Fruit fly (Drosophila melanogaster) whole organism, wandering third instar larva: ENCODE data around the gene CG12035.

ENCODE experiments used
- CG9705 ChIP-seq: fragments of 200-800 bp; sonication (Bioruptor generic); optimal IDR thresholded peaks from 2 replicates; lab custom pipeline; 2018; ENCODE audit warnings: missing biosample characterization, mild to moderate bottlenecking, missing genetic modification characterization
- HLH106 ChIP-seq: fragments of 200-800 bp; optimal IDR thresholded peaks from 3 replicates; lab custom pipeline; 2019; ENCODE audit warnings: missing biosample characterization, mild to moderate bottlenecking, missing genetic modification characterization, moderate library complexity
- OdsH ChIP-seq: fragments of 200-800 bp; sonication (Bioruptor generic); optimal IDR thresholded peaks from 2 replicates; lab custom pipeline; 2016; ENCODE audit warnings: missing biosample characterization, mild to moderate bottlenecking, missing genetic modification characterization
- Vsx2 ChIP-seq: fragments of 200-300, 225-300 bp; sonication (Bioruptor generic); optimal IDR thresholded peaks from 2 replicates; lab custom pipeline; 2018; ENCODE audit warnings: missing biosample characterization, missing genetic modification characterization; ENCODE audit not compliant: partially characterized antibody
- br ChIP-seq: fragments of 200-800 bp; sonication (Bioruptor generic); optimal IDR thresholded peaks from 2 replicates; lab custom pipeline; 2016; ENCODE audit warnings: missing biosample characterization, missing genetic modification characterization
- dsf ChIP-seq: sonication (Bioruptor generic); optimal IDR thresholded peaks from 2 replicates; lab custom pipeline; 2016; ENCODE audit warnings: missing biosample characterization, missing genetic modification characterization, borderline replicate concordance
- fru ChIP-seq: fragments of 200-800 bp; sonication (Bioruptor generic); optimal IDR thresholded peaks from 3 replicates; lab custom pipeline; 2016; ENCODE audit warnings: missing biosample characterization, mild to moderate bottlenecking, missing genetic modification characterization
- jim ChIP-seq: fragments of 175-275, 200-325 bp; sonication (Bioruptor generic); optimal IDR thresholded peaks from 2 replicates; lab custom pipeline; 2016; ENCODE audit warnings: missing biosample characterization, mild to moderate bottlenecking, missing genetic modification characterization
- pan ChIP-seq: fragments of >200 bp; optimal IDR thresholded peaks from 2 replicates; lab custom pipeline; 2017
- psq ChIP-seq: fragments of 200-800 bp; sonication (Bioruptor generic); optimal IDR thresholded peaks from 3 replicates; lab custom pipeline; 2017; ENCODE audit warnings: missing biosample characterization, mild to moderate bottlenecking, missing genetic modification characterization, moderate library complexity
- usp ChIP-seq: fragments of >200 bp; optimal IDR thresholded peaks from 2 replicates; lab custom pipeline; 2017; ENCODE audit warnings: missing biosample characterization, missing genetic modification characterization

DNA sequence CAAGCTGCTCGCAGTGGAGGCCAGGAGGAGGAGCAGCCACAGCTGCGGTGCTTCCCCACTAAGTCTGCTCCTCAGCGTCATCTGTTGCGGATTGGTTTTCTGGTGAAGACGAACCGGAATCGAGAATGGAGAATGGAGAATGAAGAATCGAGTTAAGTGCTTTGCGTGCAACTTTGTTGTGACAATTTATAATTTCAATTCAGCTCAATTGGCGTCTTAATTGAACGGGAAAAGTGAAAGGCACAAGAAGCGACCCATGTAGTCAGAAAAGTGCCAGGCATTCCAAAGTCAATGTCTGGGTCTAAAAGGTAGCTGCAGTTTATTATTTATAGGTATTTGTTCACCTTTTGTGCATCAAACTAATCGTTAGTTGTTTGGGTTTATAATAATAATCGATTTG lies 30.1 kb downstream of the CG12035 start:
- TF ChIP-seq jim (GFP tag; lab: Kevin White, UChicago) (no peak), usp (GFP tag; lab: Kevin White, UChicago) (no peak), fru (GFP tag; lab: Kevin White, UChicago) (no peak), Vsx2 (GFP tag; lab: Kevin White, UChicago) (no peak), CG9705 (GFP tag; lab: Kevin White, UChicago) (no peak), psq (GFP tag; lab: Kevin White, UChicago) (no peak), pan (lab: Kevin White, UChicago) (no peak), dsf (GFP tag; lab: Kevin White, UChicago) (no peak), HLH106 (tag; lab: Kevin White, UChicago) (no peak), OdsH (no peak), br (GFP tag; lab: Kevin White, UChicago) (no peak)
